Fruit fly (Drosophila melanogaster) whole organism, larva: ENCODE data around the gene EMC4.

Source experiments
- noc ChIP-seq: fragments of 200-800 bp; sonication (Bioruptor generic); optimal IDR thresholded peaks from 3 replicates; lab custom pipeline; 2019; ENCODE audit warnings: missing biosample characterization, mild to moderate bottlenecking, missing genetic modification characterization, moderate library complexity

The EMC4 gene

DNA sequence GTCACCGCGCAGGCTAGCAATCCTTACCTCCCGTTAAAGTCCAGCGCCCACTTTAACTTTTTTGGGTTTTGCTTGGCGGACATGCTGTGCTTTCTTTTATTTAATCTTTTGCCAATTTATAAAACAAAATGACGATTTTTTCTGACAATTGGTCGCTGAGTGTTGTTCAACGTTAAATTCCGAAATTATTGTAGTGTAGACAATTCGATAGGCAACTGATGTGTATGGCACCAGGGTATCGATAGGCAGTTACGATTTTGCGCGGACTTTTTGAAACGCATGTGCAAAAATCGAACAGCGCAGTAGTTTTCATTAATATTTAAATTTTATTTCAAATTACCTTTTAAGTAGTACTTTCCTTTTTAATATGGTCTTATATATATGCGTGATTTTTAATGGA, at the start of gene EMC4:
EMC4 (minus strand) TSS at position 174 of the 400 bp plus-strand sequence.
- peak; percentile 56 for TF ChIP-seq noc (tag; lab: Kevin White, UChicago)

DNA sequence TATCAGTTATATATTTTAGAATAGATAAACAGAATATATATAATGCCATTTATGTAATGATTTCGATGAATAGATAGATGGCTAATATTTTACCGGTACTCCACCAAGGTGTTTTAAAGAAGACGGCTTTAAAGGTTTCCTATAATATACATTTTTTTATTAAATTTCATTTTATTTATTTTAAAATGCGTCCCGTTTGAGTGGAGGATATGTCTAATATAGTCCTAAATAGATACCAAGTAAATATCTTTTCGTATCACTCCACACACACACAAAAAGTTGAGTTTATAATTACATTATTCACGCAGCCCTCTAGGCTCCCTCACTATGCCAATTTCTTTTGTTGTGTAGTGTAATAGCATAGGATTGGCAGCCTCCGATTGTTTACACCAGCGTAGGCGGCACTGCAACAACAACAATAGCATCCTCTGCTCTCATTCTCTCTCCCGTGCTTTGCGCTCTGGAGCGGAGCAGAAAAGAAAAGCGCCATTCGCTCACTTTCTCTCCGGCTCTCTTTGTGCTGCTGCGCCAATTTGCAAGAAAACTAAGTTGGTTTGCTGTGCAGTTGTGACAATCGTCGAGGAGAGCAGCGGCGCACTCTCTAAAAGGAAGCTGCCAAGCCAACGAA, 42.0 kb upstream of the EMC4 start, which contains the start of gene CG12768:
CG12768 (plus strand) TSS at position 578 of the 628 bp plus-strand sequence.
- no peak for TF ChIP-seq noc (tag; lab: Kevin White, UChicago)

DNA sequence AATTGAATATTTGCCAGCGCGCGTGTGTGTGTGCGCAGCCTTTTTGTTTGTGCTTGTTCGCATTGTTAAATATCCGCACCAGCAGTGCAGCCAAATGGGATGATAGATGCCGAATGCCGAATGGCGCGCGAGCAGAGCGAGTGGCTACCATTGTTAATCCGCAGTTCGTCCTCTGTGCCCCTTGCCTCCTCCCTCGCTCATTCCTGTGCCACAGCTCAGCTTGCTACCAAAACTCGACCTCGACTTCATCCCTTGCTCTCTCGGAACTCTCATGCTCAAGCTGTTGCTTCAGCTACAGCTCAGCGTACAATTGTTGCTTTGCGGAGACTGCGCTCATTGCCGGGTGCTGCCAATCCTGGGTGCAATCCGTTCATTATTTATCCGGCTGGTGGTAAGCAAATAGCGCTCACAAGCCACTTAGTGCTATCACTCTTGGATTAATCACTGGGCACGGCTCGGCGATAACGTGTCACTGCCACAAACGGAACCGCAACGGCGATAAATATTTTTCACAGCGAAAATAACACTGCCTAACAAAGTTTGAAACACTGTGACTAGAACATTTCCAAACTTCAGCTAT, 41.4 kb upstream of the EMC4 start:
- TF ChIP-seq noc (tag; lab: Kevin White, UChicago), result no peak

DNA sequence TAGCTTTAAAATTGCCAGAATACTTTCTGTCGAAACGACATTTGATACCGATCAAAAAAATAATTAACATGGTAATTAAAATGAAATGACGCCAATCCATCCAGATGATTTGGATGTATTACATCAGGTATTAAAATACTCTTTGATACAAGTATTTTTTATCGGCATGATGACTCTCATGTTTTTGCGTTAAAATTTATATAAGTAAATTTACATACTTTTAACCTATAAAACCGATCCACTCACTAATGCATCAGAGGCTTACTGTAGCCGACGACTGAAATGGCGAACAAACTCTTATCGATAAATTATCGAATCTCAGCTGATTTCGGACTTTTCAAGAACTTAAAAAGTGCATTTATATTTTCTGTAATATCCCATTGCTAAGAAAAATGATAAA, 33.6 kb upstream of the EMC4 start, which contains the start of gene BoYb:
BoYb (plus strand) TSS at position 301 of the 400 bp plus-strand sequence.
- TF ChIP-seq noc (tag; lab: Kevin White, UChicago), result no peak

dm6 chr3L:22898444-22898843, 30.4 kb upstream of the EMC4 start, which contains the start of gene CG11131:
TSS of gene CG11131 (plus strand) at chr3L:22898744.
- no peak for TF ChIP-seq noc (tag; lab: Kevin White, UChicago)

- no peak for TF ChIP-seq noc (tag; lab: Kevin White, UChicago)
Measured at dm6 chr3L:22894689-22895283, 26.7 kb upstream of the EMC4 start.

DNA sequence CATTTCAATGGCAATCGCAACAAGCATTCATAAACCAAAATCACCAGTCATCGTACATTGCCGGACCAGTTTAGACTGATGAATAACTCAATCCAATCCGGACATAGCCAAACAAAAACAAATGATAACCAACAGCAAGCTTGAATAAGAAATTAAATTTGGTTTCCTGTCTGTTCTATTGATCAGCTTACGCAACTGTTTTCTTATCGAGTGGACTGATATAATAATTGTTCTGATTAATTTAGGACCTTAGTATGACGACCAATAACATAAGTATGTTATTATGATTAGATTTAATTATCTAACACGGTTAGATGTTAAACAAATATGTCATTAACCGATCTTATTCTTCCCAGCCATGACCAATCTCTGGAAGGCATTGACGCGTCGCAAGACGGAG, 23.0 kb upstream of the EMC4 start:
- TF ChIP-seq noc (tag; lab: Kevin White, UChicago), result no peak

- TF ChIP-seq noc (tag; lab: Kevin White, UChicago), result no peak
Measured at dm6 chr3L:22890024-22890423, 22.0 kb upstream of the EMC4 start.

- TF ChIP-seq noc (tag; lab: Kevin White, UChicago), result no peak
Measured at dm6 chr3L:22888591-22889258, 20.7 kb upstream of the EMC4 start.

- no peak for TF ChIP-seq noc (tag; lab: Kevin White, UChicago)
Measured at dm6 chr3L:22887677-22888076, 19.6 kb upstream of the EMC4 start.

dm6 chr3L:22886939-22887338, 18.9 kb upstream of the EMC4 start:
- TF ChIP-seq noc (tag; lab: Kevin White, UChicago), result no peak

dm6 chr3L:22885843-22886242, 17.8 kb upstream of the EMC4 start:
- peak; percentile 62 for TF ChIP-seq noc (tag; lab: Kevin White, UChicago)

- TF ChIP-seq noc (tag; lab: Kevin White, UChicago), result no peak
Measured at dm6 chr3L:22884481-22884880, 16.4 kb upstream of the EMC4 start.

- TF ChIP-seq noc (tag; lab: Kevin White, UChicago), result no peak
Measured at dm6 chr3L:22883649-22884048, 15.6 kb upstream of the EMC4 start.

DNA sequence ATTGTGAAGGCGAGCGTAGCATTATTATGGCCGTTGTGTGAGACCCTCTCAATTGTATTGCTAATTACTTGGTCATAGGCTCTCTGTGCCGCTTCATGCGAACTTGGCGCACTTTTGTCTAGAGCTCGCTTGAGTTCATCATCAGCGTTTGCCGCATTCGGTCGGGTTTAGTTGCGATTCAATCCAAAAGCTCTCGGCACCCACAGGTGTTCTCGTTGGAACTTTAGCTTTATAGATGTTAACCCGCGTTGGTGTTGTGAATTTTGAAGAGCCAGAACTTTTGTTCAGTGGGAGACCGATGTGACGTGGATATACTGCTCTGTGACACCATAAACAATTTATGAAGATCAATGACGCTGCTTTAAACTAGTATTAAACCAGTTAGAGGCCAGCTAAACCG, 12.9 kb upstream of the EMC4 start, which contains the start of gene slif:
slif (plus strand) TSS at position 132 of the 400 bp plus-strand sequence.
- TF ChIP-seq noc (tag; lab: Kevin White, UChicago), result no peak

DNA sequence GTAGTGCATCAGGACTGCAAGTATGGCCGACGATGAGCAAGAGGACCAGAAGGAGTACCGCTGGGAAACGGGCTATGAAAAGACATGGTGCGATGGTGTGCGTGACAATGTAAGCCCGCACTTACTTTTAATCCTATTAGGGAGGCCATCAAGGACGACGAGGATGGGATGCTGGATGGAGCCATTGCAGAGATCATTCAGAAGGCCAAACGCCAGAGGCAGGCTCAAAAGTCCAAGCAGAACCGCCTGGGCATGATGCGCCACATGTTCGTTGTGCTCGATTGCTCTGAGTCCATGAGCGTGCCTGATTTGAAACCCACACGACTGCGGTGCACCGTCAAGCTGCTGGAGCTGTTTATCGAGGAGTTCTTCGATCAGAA, 11.3 kb upstream of the EMC4 start:
- no peak for TF ChIP-seq noc (tag; lab: Kevin White, UChicago)
